5 fruit fly cellular contexts compared by ENCODE assay signal in genomic region chr3L:19080926-19081700, dm6.
TF ChIP-seq lines count a peak whose summit lies in the region.

No protein-coding gene starts in this region.

- TF ChIP-seq CTCF in whole organism, embryonic (GFP tag; optimal IDR thresholded peaks at IDR 0.05; lab: Kevin White, UChicago), result peak; percentile 5

TF ChIP-seq in whole organism, 6 proteins besides CTCF, POLR2A, EP300 and RAD21:
- no peak for TF ChIP-seq usp (GFP tag; optimal IDR thresholded peaks at IDR 0.05; lab: Kevin White, UChicago)
- TF ChIP-seq CG8478 (optimal IDR thresholded peaks at IDR 0.05; lab: Kevin White, UChicago), result no peak
- TF ChIP-seq EcR (GFP tag; optimal IDR thresholded peaks at IDR 0.05; lab: Kevin White, UChicago), result peak; percentile 61 to 91
- TF ChIP-seq Dll (optimal IDR thresholded peaks at IDR 0.05; lab: Kevin White, UChicago), result no peak

TF ChIP-seq in whole organism, embryonic, 481 proteins besides CTCF, POLR2A, EP300 and RAD21 (continues in another document):
- TF ChIP-seq cg (GFP tag; optimal IDR thresholded peaks at IDR 0.05; lab: Kevin White, UChicago) (peak; percentile 73), CG1832 (GFP tag; optimal IDR thresholded peaks at IDR 0.05; lab: Kevin White, UChicago) (peak; percentile 58), grau (tag; optimal IDR thresholded peaks at IDR 0.05; lab: Kevin White, UChicago) (peak; percentile 55), kni (GFP tag; optimal IDR thresholded peaks at IDR 0.05; lab: Kevin White, UChicago) (peak; percentile 36), CG2199 (GFP tag; IDR thresholded peaks at IDR 0.05; lab: Robert Waterston, UW) (0 out of 3 replicates have a peak, but pooled peaks have one; percentile 78), CG12769 (tag; optimal IDR thresholded peaks at IDR 0.05; lab: Kevin White, UChicago) (peak; percentile 40), ERR (GFP tag; optimal IDR thresholded peaks at IDR 0.05; lab: Kevin White, UChicago) (no peak), cad (GFP tag; optimal IDR thresholded peaks at IDR 0.05; lab: Kevin White, UChicago) (peak; percentile 91), CG17328 (GFP tag; IDR thresholded peaks at IDR 0.05; lab: Robert Waterston, UW) (no peak), CG10431 (GFP tag; optimal IDR thresholded peaks at IDR 0.05; lab: Kevin White, UChicago) (no peak), pita (GFP tag; optimal IDR thresholded peaks at IDR 0.05; lab: Kevin White, UChicago) (peak; percentile 18), Atf-2 (GFP tag; optimal IDR thresholded peaks at IDR 0.05; lab: Kevin White, UChicago) (no peak), CG15011 (GFP tag; optimal IDR thresholded peaks at IDR 0.05; lab: Kevin White, UChicago) (no peak), Kr (GFP tag; optimal IDR thresholded peaks at IDR 0.05; lab: Kevin White, UChicago) (peak; percentile 10), CG15479 (GFP tag; optimal IDR thresholded peaks at IDR 0.05; lab: Kevin White, UChicago) (peak; percentile 40), CG2875 (GFP tag; optimal IDR thresholded peaks at IDR 0.05; lab: Kevin White, UChicago) (no peak), croc (GFP tag; conservative IDR thresholded peaks at IDR 0.05; lab: Robert Waterston, UW) (no peak), rib (GFP tag; IDR thresholded peaks at IDR 0.05; lab: Robert Waterston, UW) (0 out of 2 replicates have a peak, but pooled peaks have one; percentile 15), CG30020 (tag; optimal IDR thresholded peaks at IDR 0.05; lab: Kevin White, UChicago) (no peak), Mes4 (GFP tag; optimal IDR thresholded peaks at IDR 0.05; lab: Kevin White, UChicago) (no peak), zfh1 (GFP tag; IDR thresholded peaks at IDR 0.05; lab: Robert Waterston, UW) (0 out of 3 replicates have a peak, but pooled peaks have one; percentile 9)

TF ChIP-seq in whole organism, prepupa, 60 proteins besides CTCF, POLR2A, EP300 and RAD21 (continues in another document):
- TF ChIP-seq Sox102F (GFP tag; optimal IDR thresholded peaks at IDR 0.05; lab: Kevin White, UChicago), result no peak
- peak; percentile 14 for TF ChIP-seq acj6 (GFP tag; optimal IDR thresholded peaks at IDR 0.05; lab: Kevin White, UChicago)
- TF ChIP-seq CG3919 (GFP tag; optimal IDR thresholded peaks at IDR 0.05; lab: Kevin White, UChicago), result no peak
- no peak for TF ChIP-seq Met (GFP tag; optimal IDR thresholded peaks at IDR 0.05; lab: Kevin White, UChicago)
- no peak for TF ChIP-seq cyc (GFP tag; optimal IDR thresholded peaks at IDR 0.05; lab: Kevin White, UChicago)
- no peak for TF ChIP-seq Ets96B (tag; optimal IDR thresholded peaks at IDR 0.05; lab: Kevin White, UChicago)
- TF ChIP-seq CG32006 (GFP tag; optimal IDR thresholded peaks at IDR 0.05; lab: Kevin White, UChicago), result peak; percentile 38
- TF ChIP-seq CG8119 (GFP tag; IDR thresholded peaks at IDR 0.05; lab: Robert Waterston, UW), result no peak; the same call in 2 of the 3 replicates
- TF ChIP-seq Sox15 (GFP tag; optimal IDR thresholded peaks at IDR 0.05; lab: Kevin White, UChicago), result no peak
- TF ChIP-seq CG6276 (GFP tag; optimal IDR thresholded peaks at IDR 0.05; lab: Kevin White, UChicago), result no peak
- no peak for TF ChIP-seq CG8632 (GFP tag; optimal IDR thresholded peaks at IDR 0.05; lab: Kevin White, UChicago)
- no peak for TF ChIP-seq OdsH (GFP tag; optimal IDR thresholded peaks at IDR 0.05; lab: Kevin White, UChicago)
- peak; percentile 3 for TF ChIP-seq Lpt (GFP tag; optimal IDR thresholded peaks at IDR 0.05; lab: Kevin White, UChicago)
- no peak for TF ChIP-seq CG6808 (GFP tag; optimal IDR thresholded peaks at IDR 0.05; lab: Kevin White, UChicago)
- no peak for TF ChIP-seq esn (GFP tag; optimal IDR thresholded peaks at IDR 0.05; lab: Kevin White, UChicago)
- peak; percentile 43 for TF ChIP-seq Hr4 (GFP tag; optimal IDR thresholded peaks at IDR 0.05; lab: Kevin White, UChicago)
- no peak for TF ChIP-seq CG7368 (GFP tag; optimal IDR thresholded peaks at IDR 0.05; lab: Kevin White, UChicago)
- no peak for TF ChIP-seq CG4318 (GFP tag; optimal IDR thresholded peaks at IDR 0.05; lab: Kevin White, UChicago)
- peak; percentile 69 for TF ChIP-seq svp (GFP tag; lab: Kevin White, UChicago)
- no peak; the same call in 2 of the 3 replicates for TF ChIP-seq eg (GFP tag; IDR thresholded peaks at IDR 0.05; lab: Robert Waterston, UW)
- no peak for TF ChIP-seq lz (GFP tag; optimal IDR thresholded peaks at IDR 0.05; lab: Kevin White, UChicago)
- TF ChIP-seq CG6163 (GFP tag; IDR thresholded peaks at IDR 0.05; lab: Robert Waterston, UW), result peak; percentile 49; the same call in 1 of the 3 replicates
- TF ChIP-seq spab (GFP tag; optimal IDR thresholded peaks at IDR 0.05; lab: Kevin White, UChicago), result no peak
- TF ChIP-seq Eip78C (GFP tag; lab: Kevin White, UChicago), result peak; percentile 71

TF ChIP-seq in whole organism, pupa, 21 proteins besides CTCF, POLR2A, EP300 and RAD21:
- TF ChIP-seq CG13204 (GFP tag; optimal IDR thresholded peaks at IDR 0.05; lab: Kevin White, UChicago) (peak; percentile 42), Pif1A (GFP tag; optimal IDR thresholded peaks at IDR 0.05; lab: Kevin White, UChicago) (no peak), gl (tag; optimal IDR thresholded peaks at IDR 0.05; lab: Kevin White, UChicago) (no peak), Ets98B (GFP tag; IDR thresholded peaks at IDR 0.05; lab: Robert Waterston, UW) (no peak; the same call in 1 of the 2 replicates), fd96Ca (GFP tag; IDR thresholded peaks at IDR 0.05; lab: Robert Waterston, UW) (0 out of 3 replicates have a peak, but pooled peaks have one; percentile 10), EcR (GFP tag; optimal IDR thresholded peaks at IDR 0.05; lab: Kevin White, UChicago) (peak; percentile 98), CG14655 (GFP tag; optimal IDR thresholded peaks at IDR 0.05; lab: Kevin White, UChicago) (peak; percentile 35), CG10348 (GFP tag; IDR thresholded peaks at IDR 0.05; lab: Robert Waterston, UW) (no peak), D1 (tag; optimal IDR thresholded peaks at IDR 0.05; lab: Kevin White, UChicago) (no peak), Snoo (tag; optimal IDR thresholded peaks at IDR 0.05; lab: Kevin White, UChicago) (no peak), rn (GFP tag; IDR thresholded peaks at IDR 0.05; lab: Robert Waterston, UW) (no peak), CG8159 (tag; optimal IDR thresholded peaks at IDR 0.05; lab: Kevin White, UChicago) (peak; percentile 47), CG4496 (GFP tag; IDR thresholded peaks at IDR 0.05; lab: Robert Waterston, UW) (no peak), CG34367 (tag; optimal IDR thresholded peaks at IDR 0.05; lab: Kevin White, UChicago) (no peak), CG9948 (tag; optimal IDR thresholded peaks at IDR 0.05; lab: Kevin White, UChicago) (no peak), Pif1B (GFP tag; optimal IDR thresholded peaks at IDR 0.05; lab: Kevin White, UChicago) (no peak), CG12605 (GFP tag; IDR thresholded peaks at IDR 0.05; lab: Robert Waterston, UW) (no peak; the same call in 1 of the 2 replicates), CG15710 (tag; optimal IDR thresholded peaks at IDR 0.05; lab: Kevin White, UChicago) (no peak), CG17806 (tag; optimal IDR thresholded peaks at IDR 0.05; lab: Kevin White, UChicago) (no peak), CG8301 (tag; optimal IDR thresholded peaks at IDR 0.05; lab: Kevin White, UChicago) (no peak), CG32121 (GFP tag; IDR thresholded peaks at IDR 0.05; lab: Robert Waterston, UW) (no peak)

TF ChIP-seq in whole organism, wandering third instar larva, 38 proteins besides CTCF, POLR2A, EP300 and RAD21:
- TF ChIP-seq dl (GFP tag; optimal IDR thresholded peaks at IDR 0.05; lab: Kevin White, UChicago; ENCODE audit: insufficient read depth in 1 of 2, partially characterized antibody in 2 of 2), result peak; percentile 16 to 56
- TF ChIP-seq Vsx2 (GFP tag; optimal IDR thresholded peaks at IDR 0.05; lab: Kevin White, UChicago; ENCODE audit: partially characterized antibody), result no peak
- peak; percentile 70 for TF ChIP-seq Dif (GFP tag; optimal IDR thresholded peaks at IDR 0.05; lab: Kevin White, UChicago; ENCODE audit: partially characterized antibody)
- peak; percentile 72 for TF ChIP-seq psq (GFP tag; optimal IDR thresholded peaks at IDR 0.05; lab: Kevin White, UChicago)
